Fruit fly (Drosophila melanogaster) whole organism: ENCODE results near the gene TyrRS.

Source experiments
- CG8478 ChIP-seq: fragments of >200 bp; optimal IDR thresholded peaks from 2 replicates; lab custom pipeline; 2018; ENCODE audit warnings: inconsistent platforms
- Dll ChIP-seq: fragments of >200 bp; optimal IDR thresholded peaks from 2 replicates; lab custom pipeline; 2017
- EcR ChIP-seq, 2 experiments: fragments of >200 bp; optimal IDR thresholded peaks; 2 replicates each; lab custom pipeline; 2017; ENCODE audit warnings: missing biosample characterization in 2 of 2, missing genetic modification characterization in 2 of 2, missing genetic modification reagents in 2 of 2
- pan ChIP-seq: fragments of >200 bp; optimal IDR thresholded peaks from 2 replicates; lab custom pipeline; 2017
- psq ChIP-seq: fragments of >200 bp; optimal IDR thresholded peaks from 2 replicates; lab custom pipeline; 2017

- TF ChIP-seq Dll (lab: Kevin White, UChicago) (no peak), pan (lab: Kevin White, UChicago) (no peak), CG8478 (no peak), EcR (GFP tag; optimal IDR thresholded peaks at IDR 0.05; lab: Kevin White, UChicago) (no peak), psq (lab: Kevin White, UChicago) (no peak)
Measured at dm6 chr3L:16385252-16385879, 33.7 kb downstream of the TyrRS start.
